Fruit fly (Drosophila melanogaster): ENCODE data around the gene Ubr3.

dm6 chrX:7892539-7892899 lies 43.2 kb upstream of the Ubr3 start:
- no peak for TF ChIP-seq psq (optimal IDR thresholded peaks at IDR 0.05)
- TF ChIP-seq EcR (GFP tag; optimal IDR thresholded peaks at IDR 0.05): no peak
- TF ChIP-seq usp (GFP tag; optimal IDR thresholded peaks at IDR 0.05): no peak
- no peak for TF ChIP-seq CG8478 (optimal IDR thresholded peaks at IDR 0.05)

Measured in whole organism.